Fruit fly (Drosophila melanogaster) whole organism, embryonic: ENCODE results near the gene CG8369.

Experiments
- Adf1 ChIP-seq: fragments of 200-800 bp; sonication (Bioruptor generic); IDR thresholded peaks from 2 replicates; pipeline ENCODE4 v1.3.6; 2022; ENCODE audit warnings: missing biosample characterization, missing genetic modification characterization
- Aef1 ChIP-seq: fragments of 200-800 bp; sonication (Bioruptor generic); IDR thresholded peaks from 3 replicates; pipeline ENCODE4 v1.3.6; 2022; ENCODE audit warnings: missing biosample characterization, missing genetic modification characterization
- Atf-2 ChIP-seq: fragments of 200-800 bp; sonication (Bioruptor generic); optimal IDR thresholded peaks from 2 replicates; lab custom pipeline; 2016; ENCODE audit warnings: missing biosample characterization, missing genetic modification characterization
- Bgb ChIP-seq: fragments of 200-800 bp; sonication (Bioruptor generic); IDR thresholded peaks from 2 replicates; pipeline ENCODE4 v1.3.6; 2022; ENCODE audit warnings: missing biosample characterization, missing genetic modification characterization; ENCODE audit not compliant: partially characterized antibody
- CG11696 ChIP-seq: fragments of 200-800 bp; sonication (Bioruptor generic); IDR thresholded peaks from 2 replicates; pipeline ENCODE4 v1.3.6; 2022; ENCODE audit warnings: missing biosample characterization, missing genetic modification characterization
- CG12104 ChIP-seq: fragments of 200-800 bp; sonication (Bioruptor generic); optimal IDR thresholded peaks from 3 replicates; lab custom pipeline; 2016; ENCODE audit warnings: missing biosample characterization, missing genetic modification characterization
- CG12236 ChIP-seq: fragments of 200-800 bp; sonication (Bioruptor generic); optimal IDR thresholded peaks from 2 replicates; lab custom pipeline; 2016; ENCODE audit warnings: missing biosample characterization, missing genetic modification characterization
- CG12299 ChIP-seq: fragments of 200-800 bp; sonication (Bioruptor generic); optimal IDR thresholded peaks from 2 replicates; lab custom pipeline; 2018; ENCODE audit warnings: missing biosample characterization, mild to moderate bottlenecking, missing genetic modification characterization
- CG13287 ChIP-seq: fragments of 200-800 bp; sonication (Bioruptor generic); IDR thresholded peaks from 2 replicates; pipeline ENCODE4 v1.3.6; 2022; ENCODE audit warnings: missing biosample characterization, missing genetic modification characterization; ENCODE audit not compliant: partially characterized antibody
- CG1647 ChIP-seq: fragments of 200-800 bp; sonication (Bioruptor generic); optimal IDR thresholded peaks from 3 replicates; lab custom pipeline; 2016; ENCODE audit warnings: missing biosample characterization, missing genetic modification characterization
- CG17612 ChIP-seq: fragments of 200-800 bp; sonication (Bioruptor generic); IDR thresholded peaks from 2 replicates; pipeline ENCODE4 v1.3.6; 2022; ENCODE audit warnings: missing biosample characterization, missing genetic modification characterization
- CG34224 ChIP-seq: fragments of 200-800 bp; sonication (Bioruptor generic); IDR thresholded peaks from 3 replicates; pipeline ENCODE4 v1.3.6; 2022; ENCODE audit warnings: missing biosample characterization, missing genetic modification characterization; ENCODE audit not compliant: partially characterized antibody
- CG3726 ChIP-seq: fragments of 200-800 bp; sonication (Bioruptor generic); IDR thresholded peaks from 3 replicates; pipeline ENCODE4, ENCODE4 v1.3.6; 2022; ENCODE audit warnings: missing biosample characterization, missing genetic modification characterization
- CG4282 ChIP-seq: fragments of 200-800 bp; sonication (Bioruptor generic); optimal IDR thresholded peaks from 2 replicates; lab custom pipeline; 2016; ENCODE audit warnings: missing biosample characterization, missing genetic modification characterization
- CG7745 ChIP-seq: fragments of 200-800 bp; sonication (Bioruptor generic); optimal IDR thresholded peaks from 2 replicates; lab custom pipeline; 2018; ENCODE audit warnings: missing biosample characterization, mild to moderate bottlenecking, missing genetic modification characterization, moderate library complexity
- CG8944 ChIP-seq: fragments of 200-800 bp; sonication (Bioruptor generic); optimal IDR thresholded peaks from 3 replicates; lab custom pipeline; 2016; ENCODE audit warnings: missing biosample characterization, missing genetic modification characterization
- CG9727 ChIP-seq: fragments of 200-800 bp; sonication (Bioruptor generic); optimal IDR thresholded peaks from 3 replicates; lab custom pipeline; 2017; ENCODE audit warnings: missing biosample characterization, mild to moderate bottlenecking, missing genetic modification characterization
- CHES-1-like ChIP-seq: fragments of 200-800 bp; sonication (Bioruptor generic); optimal IDR thresholded peaks from 2 replicates; lab custom pipeline; 2016; ENCODE audit warnings: missing biosample characterization, missing genetic modification characterization
- CoRest ChIP-seq: fragments of 200-800 bp; sonication (Bioruptor generic); optimal IDR thresholded peaks from 3 replicates; lab custom pipeline; 2018; ENCODE audit warnings: missing biosample characterization, mild to moderate bottlenecking, missing genetic modification characterization, moderate library complexity
- Dll ChIP-seq: fragments of 200-800 bp; sonication (Bioruptor generic); IDR thresholded peaks from 4 replicates; pipeline ENCODE4 v1.3.6; 2022; ENCODE audit warnings: missing biosample characterization, missing genetic modification characterization; ENCODE audit not compliant: partially characterized antibody
- Doc2 ChIP-seq: fragments of 200-800 bp; sonication (Bioruptor generic); IDR thresholded peaks from 2 replicates; pipeline ENCODE4 v1.3.6; 2022; ENCODE audit warnings: missing biosample characterization, missing genetic modification characterization
- Dref ChIP-seq: fragments of 200-800 bp; sonication (Bioruptor generic); IDR thresholded peaks from 2 replicates; pipeline ENCODE4 v1.3.6; 2022; ENCODE audit warnings: missing biosample characterization, missing genetic modification characterization
- Eip74EF ChIP-seq, 2 experiments: fragments of 200-800 bp in 1 of 2; fragments of >200 bp in 1 of 2; sonication (Bioruptor generic) in 1 of 2; optimal IDR thresholded peaks; 2 replicates each; lab custom pipeline; 2017 to 2019; ENCODE audit warnings: missing biosample characterization in 2 of 2, missing genetic modification characterization in 2 of 2, mild to moderate bottlenecking in 1 of 2, moderate library complexity in 1 of 2
- GATAe ChIP-seq: fragments of 200-800 bp; sonication (Bioruptor generic); conservative IDR thresholded peaks from 2 replicates; pipeline ENCODE4 v1.3.6; 2022; ENCODE audit warnings: missing biosample characterization, missing genetic modification characterization
- HmgZ ChIP-seq: fragments of 200-800 bp; sonication (Bioruptor generic); optimal IDR thresholded peaks from 2 replicates; lab custom pipeline; 2018; ENCODE audit warnings: missing biosample characterization, mild to moderate bottlenecking, missing genetic modification characterization
- MESR4 ChIP-seq: fragments of 200-800 bp; sonication (Bioruptor generic); optimal IDR thresholded peaks from 2 replicates; lab custom pipeline; 2018; ENCODE audit warnings: missing biosample characterization, mild to moderate bottlenecking, missing genetic modification characterization, moderate library complexity
- NK7.1 ChIP-seq: fragments of 200-800 bp; sonication (Bioruptor generic); optimal IDR thresholded peaks from 3 replicates; lab custom pipeline; 2016; ENCODE audit warnings: missing biosample characterization, missing genetic modification characterization
- Poxn ChIP-seq: fragments of 200-800 bp; sonication (Bioruptor generic); IDR thresholded peaks from 2 replicates; pipeline ENCODE4 v1.3.6; 2022; ENCODE audit warnings: missing biosample characterization, missing genetic modification characterization
- Sry-δ ChIP-seq: fragments of 200-800 bp; sonication (Bioruptor generic); optimal IDR thresholded peaks from 2 replicates; lab custom pipeline; 2016; ENCODE audit warnings: missing biosample characterization, missing genetic modification characterization
- ab ChIP-seq: fragments of 200-800 bp; sonication (Bioruptor generic); optimal IDR thresholded peaks from 2 replicates; lab custom pipeline; 2016; ENCODE audit warnings: missing biosample characterization, missing genetic modification characterization
- ac ChIP-seq: fragments of 200-800 bp; sonication (Bioruptor generic); optimal IDR thresholded peaks from 3 replicates; lab custom pipeline; 2017; ENCODE audit warnings: missing biosample characterization, mild to moderate bottlenecking, missing genetic modification characterization
- amos ChIP-seq: fragments of 200-800 bp; sonication (Bioruptor generic); IDR thresholded peaks from 2 replicates; pipeline ENCODE4 v1.3.6; 2022; ENCODE audit warnings: missing biosample characterization, missing genetic modification characterization; ENCODE audit not compliant: partially characterized antibody
- ara ChIP-seq: fragments of 200-800 bp; sonication (Bioruptor generic); IDR thresholded peaks from 2 replicates; pipeline ENCODE4 v1.3.6; 2022; ENCODE audit warnings: missing biosample characterization, missing genetic modification characterization
- cato ChIP-seq: fragments of 200-800 bp; sonication (Bioruptor generic); optimal IDR thresholded peaks from 2 replicates; lab custom pipeline; 2016; ENCODE audit warnings: missing biosample characterization, missing genetic modification characterization, borderline replicate concordance
- chif ChIP-seq, 2 experiments: fragments of 200-800 bp; sonication (Bioruptor generic); optimal IDR thresholded peaks; 3 replicates each; lab custom pipeline; 2016; ENCODE audit warnings: missing biosample characterization in 2 of 2, missing genetic modification characterization in 2 of 2
- da ChIP-seq: fragments of 200-800 bp; sonication (Bioruptor generic); optimal IDR thresholded peaks from 2 replicates; lab custom pipeline; 2016; ENCODE audit warnings: missing biosample characterization, missing genetic modification characterization
- en ChIP-seq: fragments of 200-800 bp; sonication (Bioruptor generic); optimal IDR thresholded peaks from 2 replicates; lab custom pipeline; 2016; ENCODE audit warnings: missing biosample characterization, missing genetic modification characterization
- gem ChIP-seq: fragments of 200-800 bp; sonication (Bioruptor generic); optimal IDR thresholded peaks from 2 replicates; lab custom pipeline; 2019; ENCODE audit warnings: missing biosample characterization, mild to moderate bottlenecking, missing genetic modification characterization, moderate library complexity
- gsb ChIP-seq: fragments of 200-800 bp; sonication (Bioruptor generic); IDR thresholded peaks from 2 replicates; pipeline ENCODE4 v1.3.6; 2022; ENCODE audit warnings: missing biosample characterization, missing genetic modification characterization
- gsb-n ChIP-seq: fragments of 200-800 bp; sonication (Bioruptor generic); optimal IDR thresholded peaks from 3 replicates; lab custom pipeline; 2018; ENCODE audit warnings: missing biosample characterization, mild to moderate bottlenecking, missing genetic modification characterization
- jigr1 ChIP-seq: fragments of 200-800 bp; sonication (Bioruptor generic); IDR thresholded peaks from 3 replicates; pipeline ENCODE4 v1.3.6; 2022; ENCODE audit warnings: missing biosample characterization, missing genetic modification characterization
- kah ChIP-seq: fragments of 200-800 bp; sonication (Bioruptor generic); optimal IDR thresholded peaks from 2 replicates; lab custom pipeline; 2018; ENCODE audit warnings: missing biosample characterization, mild to moderate bottlenecking, missing genetic modification characterization
- ken ChIP-seq: fragments of 200-800 bp; sonication (Bioruptor generic); IDR thresholded peaks from 3 replicates; pipeline ENCODE4 v1.3.6; 2022; ENCODE audit warnings: missing biosample characterization, missing genetic modification characterization
- lbe ChIP-seq: fragments of 200-800 bp; sonication (Bioruptor generic); optimal IDR thresholded peaks from 2 replicates; lab custom pipeline; 2016; ENCODE audit warnings: missing biosample characterization, mild to moderate bottlenecking, missing genetic modification characterization
- maf-S ChIP-seq: fragments of 200-800 bp; sonication (Bioruptor generic); optimal IDR thresholded peaks from 2 replicates; lab custom pipeline; 2016; ENCODE audit warnings: missing biosample characterization, missing genetic modification characterization
- nom ChIP-seq: fragments of 200-800 bp; sonication (Bioruptor generic); optimal IDR thresholded peaks from 2 replicates; lab custom pipeline; 2017; ENCODE audit warnings: missing biosample characterization, missing genetic modification characterization, mild to moderate bottlenecking, moderate library complexity, missing genetic modification reagents
- prd ChIP-seq, 3 experiments: fragments of >200 bp in 2 of 3; fragments of 200-800 bp in 1 of 3; sonication (Bioruptor generic) in 1 of 3; optimal IDR thresholded peaks in 2 of 3; IDR thresholded peaks in 1 of 3; 2 replicates in 2 of 3; 3 replicates in 1 of 3; pipeline versions ENCODE4 v1.3.6 to Lab custom; 2017 to 2022; ENCODE audit warnings: missing biosample characterization in 1 of 3, missing genetic modification characterization in 1 of 3
- salm ChIP-seq: fragments of 200-800 bp; sonication (Bioruptor generic); optimal IDR thresholded peaks from 2 replicates; lab custom pipeline; 2018; ENCODE audit warnings: missing biosample characterization, mild to moderate bottlenecking, missing genetic modification characterization
- shn ChIP-seq: fragments of 200-800 bp; sonication (Bioruptor generic); optimal IDR thresholded peaks from 3 replicates; lab custom pipeline; 2016; ENCODE audit warnings: missing biosample characterization, missing genetic modification characterization
- vnd ChIP-seq: fragments of 200-800 bp; sonication (Bioruptor generic); IDR thresholded peaks from 3 replicates; pipeline ENCODE4 v1.3.6; 2022; ENCODE audit warnings: missing biosample characterization, missing genetic modification characterization; ENCODE audit not compliant: partially characterized antibody

Gene CG8369

dm6 chr3R:8808518-8808921 lies 13.3 kb upstream of the CG8369 start (continued):
- TF ChIP-seq CG8944 (GFP tag; lab: Kevin White, UChicago) (peak; percentile 54), MESR4 (no peak), CHES-1-like (GFP tag; lab: Kevin White, UChicago) (peak; percentile 24), Dll (no peak), gsb (GFP tag; lab: Robert Waterston, UW) (no peak), CG11696 (GFP tag; lab: Robert Waterston, UW) (no peak), CG7745 (tag; lab: Kevin White, UChicago) (peak; percentile 66), Dref (GFP tag; lab: Robert Waterston, UW) (no peak), GATAe (GFP tag; lab: Robert Waterston, UW) (no peak), da (peak; percentile 74), Poxn (GFP tag; lab: Robert Waterston, UW) (no peak), Aef1 (no peak), gsb-n (tag; lab: Kevin White, UChicago) (peak; percentile 85), CG1647 (GFP tag; lab: Kevin White, UChicago) (no peak), ken (GFP tag; lab: Robert Waterston, UW) (no peak), ara (peak; percentile 57), Doc2 (GFP tag; lab: Robert Waterston, UW) (no peak), salm (tag; lab: Kevin White, UChicago) (peak; percentile 59), jigr1 (GFP tag; lab: Robert Waterston, UW) (no peak), CG34224 (GFP tag; lab: Robert Waterston, UW) (no peak), CG12299 (tag; lab: Kevin White, UChicago) (peak; percentile 42), CG3726 (GFP tag; lab: Robert Waterston, UW) (no peak), CG12236 (GFP tag; lab: Kevin White, UChicago) (peak; percentile 61), Sry-δ (GFP tag; lab: Kevin White, UChicago) (no peak), HmgZ (tag; lab: Kevin White, UChicago) (no peak), Bgb (GFP tag; lab: Robert Waterston, UW) (no peak), CG4282 (no peak), ab (GFP tag; lab: Kevin White, UChicago) (no peak), maf-S (peak; percentile 18), CG13287 (GFP tag; lab: Robert Waterston, UW) (no peak), cato (GFP tag; lab: Kevin White, UChicago) (peak; percentile 49), CG12104 (GFP tag; lab: Kevin White, UChicago) (peak; percentile 47), kah (GFP tag; lab: Kevin White, UChicago) (no peak), chif (GFP tag; optimal IDR thresholded peaks at IDR 0.05; lab: Kevin White, UChicago) (peak; percentile 58 to 79), CoRest (tag; lab: Kevin White, UChicago) (peak; percentile 83), en (peak; percentile 55), lbe (GFP tag; lab: Kevin White, UChicago) (peak; percentile 2), amos (GFP tag; lab: Robert Waterston, UW) (no peak), Adf1 (GFP tag; lab: Robert Waterston, UW) (no peak), CG17612 (GFP tag; lab: Robert Waterston, UW) (no peak), CG9727 (peak; percentile 96), Atf-2 (GFP tag; lab: Kevin White, UChicago) (peak; percentile 67), ac (GFP tag; lab: Kevin White, UChicago) (peak; percentile 92), prd (optimal IDR thresholded peaks at IDR 0.05; lab: Kevin White, UChicago) (no peak), prd (GFP tag; IDR thresholded peaks at IDR 0.05; lab: Robert Waterston, UW) (peak; percentile 87), NK7.1 (GFP tag; lab: Kevin White, UChicago) (peak; percentile 46), nom (GFP tag; lab: Kevin White, UChicago) (no peak), shn (GFP tag; lab: Kevin White, UChicago) (no peak), Eip74EF (GFP tag; optimal IDR thresholded peaks at IDR 0.05; lab: Kevin White, UChicago) (peak in 1 of 2 experiments; percentile 5), gem (tag; lab: Kevin White, UChicago) (peak; percentile 91), vnd (no peak)
